Worm (Caenorhabditis elegans): ENCODE data around the gene fbxa-52.

Gene fbxa-52

ce11 chrX:1706538-1706937 is 5.9 kb downstream of the fbxa-52 start, which contains the start of gene F07G6.5:
F07G6.5 (minus strand) TSS chrX:1706638.
- TF ChIP-seq grh-1 (GFP tag; IDR thresholded peaks at IDR 0.05) (no peak), efl-3 (GFP tag; optimal IDR thresholded peaks at IDR 0.05) (no peak), unc-130 (tag; optimal IDR thresholded peaks at IDR 0.05) (no peak), mdl-1 (tag; optimal IDR thresholded peaks at IDR 0.05) (no peak), fkh-8 (tag; optimal IDR thresholded peaks at IDR 0.05) (no peak), elt-3 (tag; optimal IDR thresholded peaks at IDR 0.05) (no peak), sptf-1 (tag; optimal IDR thresholded peaks at IDR 0.05) (no peak), nhr-71 (tag; optimal IDR thresholded peaks at IDR 0.05) (no peak), tlp-1 (tag; optimal IDR thresholded peaks at IDR 0.05) (no peak), unc-86 (tag; optimal IDR thresholded peaks at IDR 0.05) (no peak), C34B4.2 (tag; optimal IDR thresholded peaks at IDR 0.05) (no peak), nhr-90 (tag; optimal IDR thresholded peaks at IDR 0.05; ENCODE audit: poor library complexity) (no peak), nhr-76 (tag; optimal IDR thresholded peaks at IDR 0.05) (no peak), ets-5 (GFP tag; IDR thresholded peaks at IDR 0.05) (no peak)

ce11 chrX:1703840-1704239 is 8.6 kb downstream of the fbxa-52 start, which contains the start of gene C36C9.5:
C36C9.5 (minus strand) TSS chrX:1703940.
- no peak for TF ChIP-seq efl-3 (GFP tag; optimal IDR thresholded peaks at IDR 0.05)
- TF ChIP-seq nhr-47 (tag; optimal IDR thresholded peaks at IDR 0.05) = no peak
- no peak for TF ChIP-seq mep-1 (tag; optimal IDR thresholded peaks at IDR 0.05)
- TF ChIP-seq fkh-8 (tag; optimal IDR thresholded peaks at IDR 0.05) = no peak
- TF ChIP-seq pax-3 (tag; optimal IDR thresholded peaks at IDR 0.05) = no peak
- TF ChIP-seq nhr-237 (tag; optimal IDR thresholded peaks at IDR 0.05) = no peak
- TF ChIP-seq xbp-1 (tag; optimal IDR thresholded peaks at IDR 0.05) = no peak
- no peak for TF ChIP-seq unc-98 (GFP tag; IDR thresholded peaks at IDR 0.05)
- no peak for TF ChIP-seq snu-23 (GFP tag; optimal IDR thresholded peaks at IDR 0.05)
- no peak for TF ChIP-seq ceh-63 (GFP tag; optimal IDR thresholded peaks at IDR 0.05)
- TF ChIP-seq fos-1 (tag; optimal IDR thresholded peaks at IDR 0.05) = no peak
- no peak for TF ChIP-seq blmp-1 (tag; optimal IDR thresholded peaks at IDR 0.05)
- no peak for TF ChIP-seq ceh-8 (GFP tag; optimal IDR thresholded peaks at IDR 0.05)
- no peak for TF ChIP-seq egl-13 (tag; optimal IDR thresholded peaks at IDR 0.05)
- TF ChIP-seq C16A3.4 (tag; optimal IDR thresholded peaks at IDR 0.05) = no peak
- TF ChIP-seq egl-27 (tag; optimal IDR thresholded peaks at IDR 0.05) = no peak

- TF ChIP-seq jun-1 (tag; optimal IDR thresholded peaks at IDR 0.05) (no peak), nhr-90 (tag; optimal IDR thresholded peaks at IDR 0.05; ENCODE audit: poor library complexity) (no peak), rnt-1 (tag; optimal IDR thresholded peaks at IDR 0.05) (no peak), nhr-85 (tag) (no peak), zag-1 (tag; optimal IDR thresholded peaks at IDR 0.05) (no peak), lin-35 (GFP tag; optimal IDR thresholded peaks at IDR 0.05) (no peak), swsn-7 (tag; optimal IDR thresholded peaks at IDR 0.05) (no peak)
These were observed 9.4 kb downstream of the fbxa-52 start for ce11 chrX:1703049-1703448.

ce11 chrX:1698476-1698875 is 14.0 kb downstream of the fbxa-52 start:
- no peak for TF ChIP-seq hlh-4 (tag; optimal IDR thresholded peaks at IDR 0.05)
- no peak for TF ChIP-seq efl-1 (optimal IDR thresholded peaks at IDR 0.05)
- TF ChIP-seq efl-1 (GFP tag; optimal IDR thresholded peaks at IDR 0.05 in 1 of 2) = no peak
- TF ChIP-seq alr-1 (tag; optimal IDR thresholded peaks at IDR 0.05; ENCODE audit: borderline replicate concordance) = no peak
- TF ChIP-seq egl-13 (tag; optimal IDR thresholded peaks at IDR 0.05) = no peak
- no peak for TF ChIP-seq dsc-1 (tag; optimal IDR thresholded peaks at IDR 0.05)
- TF ChIP-seq irx-1 (tag; optimal IDR thresholded peaks at IDR 0.05) = no peak
- TF ChIP-seq jun-1 (tag; optimal IDR thresholded peaks at IDR 0.05) = no peak
- TF ChIP-seq snu-23 (GFP tag; optimal IDR thresholded peaks at IDR 0.05) = no peak
- no peak for TF ChIP-seq ama-1 (optimal IDR thresholded peaks at IDR 0.05)
- no peak for TF ChIP-seq grh-1 (GFP tag; IDR thresholded peaks at IDR 0.05)
- no peak for TF ChIP-seq unc-30 (tag; optimal IDR thresholded peaks at IDR 0.05)
- TF ChIP-seq nhr-12 (tag; optimal IDR thresholded peaks at IDR 0.05) = no peak
- TF ChIP-seq fkh-10 (GFP tag; optimal IDR thresholded peaks at IDR 0.05) = no peak
- TF ChIP-seq hpl-2 (GFP tag; optimal IDR thresholded peaks at IDR 0.05) = no peak
- no peak for TF ChIP-seq nhr-90 (tag; optimal IDR thresholded peaks at IDR 0.05; ENCODE audit: poor library complexity)
- TF ChIP-seq nhr-28 (tag; optimal IDR thresholded peaks at IDR 0.05) = no peak
- no peak for TF ChIP-seq dpl-1 (GFP tag; optimal IDR thresholded peaks at IDR 0.05)
